Worm (Caenorhabditis elegans) whole organism, midembryonic: ENCODE data around the gene C13C4.6.

Source experiments
- T22C8.4 ChIP-seq: fragments of 200-800 bp; sonication (Bioruptor generic); IDR thresholded peaks from 2 replicates; pipeline ENCODE4 v1.3.6; 2022; ENCODE audit warnings: missing genetic modification characterization, missing compliant biosample characterization
- cog-1 ChIP-seq: sonication (generic microtip); optimal IDR thresholded peaks from 2 replicates; lab custom pipeline; 2016; ENCODE audit warnings: missing genetic modification characterization, missing compliant biosample characterization
- flt-1 ChIP-seq: fragments of 200-800 bp; sonication (Bioruptor generic); IDR thresholded peaks from 2 replicates; pipeline ENCODE4 v1.3.6; 2022; ENCODE audit warnings: missing genetic modification characterization, missing compliant biosample characterization
- klf-2 ChIP-seq: fragments of 200-800 bp; sonication (Bioruptor generic); conservative IDR thresholded peaks from 2 replicates; pipeline ENCODE4 v1.3.6; 2022; ENCODE audit warnings: missing genetic modification reagents, missing genetic modification characterization, missing compliant biosample characterization
- med-1 ChIP-seq: sonication (generic microtip); optimal IDR thresholded peaks from 2 replicates; lab custom pipeline; 2017; ENCODE audit warnings: missing genetic modification characterization, mild to moderate bottlenecking, missing compliant biosample characterization, antibody characterized with exemption, missing genetic modification reagents; ENCODE audit not compliant: insufficient read depth
- ref-1 ChIP-seq: fragments of 200-800 bp; sonication (Bioruptor generic); conservative IDR thresholded peaks from 2 replicates; pipeline ENCODE4 v1.3.6; 2022; ENCODE audit warnings: missing genetic modification reagents, missing genetic modification characterization, missing compliant biosample characterization
- tab-1 ChIP-seq: fragments of 200-800 bp; sonication (Bioruptor generic); IDR thresholded peaks from 2 replicates; pipeline ENCODE4 v1.3.6; 2022; ENCODE audit warnings: missing genetic modification characterization, missing compliant biosample characterization
- ztf-23 ChIP-seq: fragments of 200-800 bp; sonication (Bioruptor generic); IDR thresholded peaks from 2 replicates; pipeline ENCODE4 v1.3.6; 2022; ENCODE audit warnings: missing genetic modification reagents, missing genetic modification characterization, missing compliant biosample characterization
- ztf-29 ChIP-seq: fragments of 200-800 bp; sonication (Bioruptor generic); IDR thresholded peaks from 2 replicates; pipeline ENCODE4 v1.3.6; 2022; ENCODE audit warnings: missing genetic modification reagents, missing genetic modification characterization, missing compliant biosample characterization

Gene C13C4.6

ce11 chrV:12158377-12158776, 37.0 kb downstream of the C13C4.6 start:
- no peak for TF ChIP-seq klf-2

ce11 chrV:12159975-12160374, 38.6 kb downstream of the C13C4.6 start:
- TF ChIP-seq ztf-23 (GFP tag; lab: Robert Waterston, UW) (no peak), med-1 (GFP tag; lab: Kevin White, UChicago) (no peak), cog-1 (tag; lab: Kevin White, UChicago) (no peak), ztf-29 (GFP tag; lab: Robert Waterston, UW) (no peak), flt-1 (GFP tag; lab: Robert Waterston, UW) (no peak), tab-1 (no peak), ref-1 (GFP tag; lab: Robert Waterston, UW) (no peak), klf-2 (no peak), T22C8.4 (GFP tag; lab: Robert Waterston, UW) (no peak)

- TF ChIP-seq tab-1 = no peak
- TF ChIP-seq ztf-23 (GFP tag; lab: Robert Waterston, UW) = no peak
- TF ChIP-seq T22C8.4 (GFP tag; lab: Robert Waterston, UW) = no peak
- no peak for TF ChIP-seq cog-1 (tag; lab: Kevin White, UChicago)
- TF ChIP-seq med-1 (GFP tag; lab: Kevin White, UChicago) = no peak
- TF ChIP-seq klf-2 = no peak
- no peak for TF ChIP-seq ref-1 (GFP tag; lab: Robert Waterston, UW)
- no peak for TF ChIP-seq flt-1 (GFP tag; lab: Robert Waterston, UW)
- no peak for TF ChIP-seq ztf-29 (GFP tag; lab: Robert Waterston, UW)
These were observed 39.8 kb downstream of the C13C4.6 start for ce11 chrV:12161157-12161556.

- TF ChIP-seq cog-1 (tag; lab: Kevin White, UChicago) = no peak
- no peak for TF ChIP-seq klf-2
- no peak for TF ChIP-seq tab-1
- TF ChIP-seq ztf-29 (GFP tag; lab: Robert Waterston, UW) = no peak
- no peak for TF ChIP-seq ztf-23 (GFP tag; lab: Robert Waterston, UW)
- no peak for TF ChIP-seq flt-1 (GFP tag; lab: Robert Waterston, UW)
- TF ChIP-seq T22C8.4 (GFP tag; lab: Robert Waterston, UW) = no peak
- no peak for TF ChIP-seq med-1 (GFP tag; lab: Kevin White, UChicago)
- TF ChIP-seq ref-1 (GFP tag; lab: Robert Waterston, UW) = no peak
These were observed 40.8 kb downstream of the C13C4.6 start, which contains the start of gene C27A7.5 for ce11 chrV:12162220-12162619. TSS of gene C27A7.5 (minus strand) at chrV:12162320.

ce11 chrV:12162906-12163305, 41.5 kb downstream of the C13C4.6 start, which contains the start of gene srj-4:
TSS of gene srj-4 (plus strand) at chrV:12163206.
- TF ChIP-seq ref-1 (GFP tag; lab: Robert Waterston, UW) (no peak), med-1 (GFP tag; lab: Kevin White, UChicago) (no peak), klf-2 (no peak), tab-1 (no peak), ztf-23 (GFP tag; lab: Robert Waterston, UW) (no peak), flt-1 (GFP tag; lab: Robert Waterston, UW) (no peak), cog-1 (tag; lab: Kevin White, UChicago) (no peak), ztf-29 (GFP tag; lab: Robert Waterston, UW) (no peak), T22C8.4 (GFP tag; lab: Robert Waterston, UW) (no peak)

ce11 chrV:12167031-12167430, 45.7 kb downstream of the C13C4.6 start:
- no peak for TF ChIP-seq ref-1 (GFP tag; lab: Robert Waterston, UW)
- no peak for TF ChIP-seq ztf-23 (GFP tag; lab: Robert Waterston, UW)
- no peak for TF ChIP-seq cog-1 (tag; lab: Kevin White, UChicago)
- TF ChIP-seq tab-1 = no peak
- TF ChIP-seq med-1 (GFP tag; lab: Kevin White, UChicago) = no peak
- TF ChIP-seq flt-1 (GFP tag; lab: Robert Waterston, UW) = no peak
- TF ChIP-seq klf-2 = no peak
- no peak for TF ChIP-seq ztf-29 (GFP tag; lab: Robert Waterston, UW)
- TF ChIP-seq T22C8.4 (GFP tag; lab: Robert Waterston, UW) = no peak

- TF ChIP-seq klf-2 = no peak
- no peak for TF ChIP-seq ztf-23 (GFP tag; lab: Robert Waterston, UW)
- TF ChIP-seq flt-1 (GFP tag; lab: Robert Waterston, UW) = no peak
- no peak for TF ChIP-seq ztf-29 (GFP tag; lab: Robert Waterston, UW)
- no peak for TF ChIP-seq tab-1
These were observed 46.3 kb downstream of the C13C4.6 start, which contains the start of gene col-37 for ce11 chrV:12167653-12168052. TSS of gene col-37 (minus strand) at chrV:12167753.

- no peak for TF ChIP-seq med-1 (GFP tag; lab: Kevin White, UChicago)
These were observed 48.7 kb downstream of the C13C4.6 start, which contains the start of gene ZK863.1 for ce11 chrV:12170114-12170513. TSS of gene ZK863.1 (minus strand) at chrV:12170214.
